Fruit fly (Drosophila melanogaster): ENCODE measurements around the gene CG32486.
A peak's percentile ranks its signal among the peaks of the same experiment; 100 is the strongest.

Gene CG32486

DNA sequence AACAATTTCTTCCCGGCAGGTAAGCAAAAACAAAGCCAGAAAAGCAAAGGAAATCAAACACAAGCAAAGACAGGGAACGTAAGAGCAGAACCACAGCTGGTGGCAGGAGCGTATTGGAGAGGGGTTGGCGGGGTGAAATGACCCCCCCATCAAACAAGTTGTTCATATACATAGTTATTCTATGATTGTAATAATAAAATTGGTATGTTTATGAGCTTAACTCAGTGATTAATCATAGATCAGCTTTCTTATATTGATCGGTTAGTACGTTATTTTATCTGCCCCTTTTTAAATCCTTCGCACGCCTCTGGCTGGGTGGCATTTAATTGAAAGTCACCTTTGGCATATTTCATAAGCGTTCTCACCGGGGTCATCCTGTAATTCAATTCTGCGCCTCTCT lies 2.8 kb upstream of the CG32486 start:
- TF ChIP-seq CG7101 (tag; optimal IDR thresholded peaks at IDR 0.05) (no peak), toe (GFP tag; optimal IDR thresholded peaks at IDR 0.05) (no peak), pad (GFP tag; optimal IDR thresholded peaks at IDR 0.05) (no peak), CG33017 (tag; optimal IDR thresholded peaks at IDR 0.05) (no peak)

DNA sequence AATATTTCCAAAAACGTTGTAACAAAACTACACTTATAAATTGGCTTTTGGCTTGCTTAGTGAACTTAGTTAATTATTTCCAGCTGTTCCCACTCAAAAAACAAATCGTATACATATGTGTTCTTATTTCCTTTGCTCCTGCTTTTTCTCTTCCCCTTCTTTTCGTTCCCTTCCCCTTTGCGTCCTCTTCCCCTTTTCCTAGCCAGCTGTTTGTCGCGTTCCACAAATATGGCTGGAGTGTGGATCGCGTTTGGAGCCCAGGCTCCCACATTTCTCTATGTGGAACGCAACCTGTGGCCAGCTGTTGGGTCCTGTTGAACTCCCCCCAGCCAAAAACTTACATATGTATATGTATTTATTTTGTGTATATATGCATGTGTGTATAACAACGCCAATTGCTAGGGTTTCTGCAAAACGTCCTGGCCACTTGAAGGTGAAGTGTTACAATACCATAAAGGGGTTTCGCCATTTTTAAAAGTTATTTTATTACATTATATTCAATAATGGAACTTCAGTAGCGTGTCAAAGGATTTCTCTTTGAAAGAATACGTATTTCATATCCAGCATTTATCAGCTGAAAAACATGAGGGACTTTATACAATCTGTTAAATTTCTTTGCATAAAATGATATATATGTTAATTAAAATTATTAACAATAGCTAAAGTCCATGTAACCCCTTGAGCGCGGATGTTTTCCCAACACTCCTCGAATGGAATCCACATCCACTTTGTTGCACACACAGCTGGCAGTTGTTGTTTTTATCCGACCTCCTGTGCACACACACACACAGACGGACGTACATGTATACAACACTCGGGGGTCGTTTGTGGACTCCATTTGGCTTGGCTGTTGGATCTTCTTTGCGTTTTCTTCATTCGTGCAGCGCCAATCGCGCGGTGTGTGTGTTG lies 1.3 kb upstream of the CG32486 start:
- no peak for TF ChIP-seq toe (GFP tag; optimal IDR thresholded peaks at IDR 0.05)
- peak; percentile 99 for TF ChIP-seq pad (GFP tag; optimal IDR thresholded peaks at IDR 0.05)

dm6 chr3L:3069774-3070173 lies 865 bp downstream of the CG32486 start:
- TF ChIP-seq CG11617 (GFP tag; optimal IDR thresholded peaks at IDR 0.05) (no peak), CG7101 (tag; optimal IDR thresholded peaks at IDR 0.05) (no peak), CG5204 (GFP tag; optimal IDR thresholded peaks at IDR 0.05) (no peak), CG7045 (GFP tag; optimal IDR thresholded peaks at IDR 0.05) (no peak), tj (GFP tag; optimal IDR thresholded peaks at IDR 0.05) (peak; percentile 9), cic (GFP tag; optimal IDR thresholded peaks at IDR 0.05) (peak; percentile 68), ovo (GFP tag; optimal IDR thresholded peaks at IDR 0.05) (no peak), pad (GFP tag; optimal IDR thresholded peaks at IDR 0.05) (peak; percentile 95), Clk (GFP tag; optimal IDR thresholded peaks at IDR 0.05) (no peak), Hr96 (GFP tag; optimal IDR thresholded peaks at IDR 0.05) (no peak), CG33017 (tag; optimal IDR thresholded peaks at IDR 0.05) (no peak), CG12768 (GFP tag; optimal IDR thresholded peaks at IDR 0.05) (no peak), Mnt (GFP tag; optimal IDR thresholded peaks at IDR 0.05) (peak; percentile 47), bab1 (GFP tag; optimal IDR thresholded peaks at IDR 0.05) (no peak), Crg-1 (GFP tag; optimal IDR thresholded peaks at IDR 0.05) (no peak), CG14711 (tag; optimal IDR thresholded peaks at IDR 0.05) (no peak), toe (GFP tag; optimal IDR thresholded peaks at IDR 0.05) (no peak), cnc (optimal IDR thresholded peaks at IDR 0.05) (no peak), kay (GFP tag; ENCODE audit: borderline replicate concordance) (no peak), CG1620 (GFP tag; optimal IDR thresholded peaks at IDR 0.05) (no peak)

dm6 chr3L:3061069-3061468 lies 9.6 kb downstream of the CG32486 start:
- TF ChIP-seq pad (GFP tag; optimal IDR thresholded peaks at IDR 0.05): peak; percentile 93

dm6 chr3L:3060054-3060979 lies 10.3 kb downstream of the CG32486 start:
- TF ChIP-seq kay (GFP tag; ENCODE audit: borderline replicate concordance) (peak; percentile 100), CG1620 (GFP tag; optimal IDR thresholded peaks at IDR 0.05) (peak; percentile 100), Mnt (GFP tag; optimal IDR thresholded peaks at IDR 0.05) (peak; percentile 99), pad (GFP tag; optimal IDR thresholded peaks at IDR 0.05) (peak; percentile 98), CG7045 (GFP tag; optimal IDR thresholded peaks at IDR 0.05) (peak; percentile 100), cnc (optimal IDR thresholded peaks at IDR 0.05) (no peak), Clk (GFP tag; optimal IDR thresholded peaks at IDR 0.05) (peak; percentile 100), toe (GFP tag; optimal IDR thresholded peaks at IDR 0.05) (peak; percentile 100), CG7101 (tag; optimal IDR thresholded peaks at IDR 0.05) (peak; percentile 100), CG14711 (tag; optimal IDR thresholded peaks at IDR 0.05) (peak; percentile 98), CG12768 (GFP tag; optimal IDR thresholded peaks at IDR 0.05) (peak; percentile 100), tj (GFP tag; optimal IDR thresholded peaks at IDR 0.05) (peak; percentile 98), Hr96 (GFP tag; optimal IDR thresholded peaks at IDR 0.05) (peak; percentile 100), Crg-1 (GFP tag; optimal IDR thresholded peaks at IDR 0.05) (peak; percentile 100), CG5204 (GFP tag; optimal IDR thresholded peaks at IDR 0.05) (no peak), CG11617 (GFP tag; optimal IDR thresholded peaks at IDR 0.05) (peak; percentile 100), ovo (GFP tag; optimal IDR thresholded peaks at IDR 0.05) (peak; percentile 98), CG33017 (tag; optimal IDR thresholded peaks at IDR 0.05) (peak; percentile 99), bab1 (GFP tag; optimal IDR thresholded peaks at IDR 0.05) (peak; percentile 99), cic (GFP tag; optimal IDR thresholded peaks at IDR 0.05) (peak; percentile 95)

DNA sequence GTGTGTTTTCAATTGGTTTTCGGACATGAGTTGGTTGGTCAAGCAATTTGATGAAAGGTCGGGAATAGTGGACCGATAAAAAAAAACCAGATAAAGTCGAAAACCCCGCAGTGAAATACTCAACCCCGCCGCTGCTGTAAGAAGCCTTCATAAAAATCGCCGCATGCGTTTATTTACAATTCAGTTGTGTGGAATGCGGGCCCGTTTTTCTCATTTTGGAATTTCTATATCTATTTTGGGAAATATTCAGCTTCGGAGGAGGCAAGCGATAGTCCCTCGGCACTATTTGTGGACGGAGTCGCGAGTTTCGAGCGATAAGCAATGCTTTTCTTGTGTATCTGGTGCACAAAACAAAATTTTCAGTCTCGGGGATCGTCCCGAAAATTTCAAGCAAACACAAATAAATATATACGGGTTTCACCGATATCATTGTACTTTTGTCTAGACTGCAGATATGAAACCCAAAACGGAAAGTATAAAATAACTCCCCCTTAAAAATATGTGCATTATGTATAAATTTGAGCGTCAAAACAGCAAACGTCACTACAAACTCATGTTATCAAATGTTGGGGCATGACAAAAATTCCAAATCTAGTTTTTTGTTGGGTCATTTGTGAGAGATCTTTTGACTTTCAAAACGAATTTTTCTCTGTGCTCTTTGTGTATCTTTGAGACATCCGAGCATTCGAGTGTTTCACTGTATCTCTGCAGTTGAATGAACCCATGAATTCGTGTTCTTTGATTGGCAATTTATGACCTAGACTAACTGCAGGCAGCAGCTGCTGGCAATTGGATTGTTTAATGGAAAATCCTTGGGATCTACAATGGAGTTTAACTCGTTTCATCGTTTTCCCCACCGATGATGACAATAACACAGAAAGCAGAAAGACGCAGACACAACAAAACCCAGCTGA lies 11.4 kb downstream of the CG32486 start:
- TF ChIP-seq tj (GFP tag; optimal IDR thresholded peaks at IDR 0.05) (peak; percentile 74), CG14711 (tag; optimal IDR thresholded peaks at IDR 0.05) (no peak), Clk (GFP tag; optimal IDR thresholded peaks at IDR 0.05) (no peak), Crg-1 (GFP tag; optimal IDR thresholded peaks at IDR 0.05) (no peak), CG7101 (tag; optimal IDR thresholded peaks at IDR 0.05) (no peak), bab1 (GFP tag; optimal IDR thresholded peaks at IDR 0.05) (no peak)

Data from whole organism, adult.